Fruit fly (Drosophila melanogaster) whole organism, pupa: ENCODE measurements around the gene mei-41.

ENCODE experiments used
- CG10348 ChIP-seq: fragments of 200-800 bp; sonication (Bioruptor generic); IDR thresholded peaks from 2 replicates; pipeline ENCODE4 v1.3.6; 2022; ENCODE audit warnings: missing biosample characterization, missing genetic modification characterization
- CG12605 ChIP-seq: fragments of 200-800 bp; sonication (Bioruptor generic); IDR thresholded peaks from 2 replicates; pipeline ENCODE4 v1.3.6; 2022; ENCODE audit warnings: missing biosample characterization, missing genetic modification characterization
- CG13204 ChIP-seq: fragments of 200-800 bp; sonication (Bioruptor generic); optimal IDR thresholded peaks from 2 replicates; lab custom pipeline; 2018; ENCODE audit warnings: missing biosample characterization, mild to moderate bottlenecking, missing genetic modification characterization, moderate library complexity
- CG14655 ChIP-seq: fragments of 200-800 bp; sonication (Bioruptor generic); optimal IDR thresholded peaks from 3 replicates; lab custom pipeline; 2017; ENCODE audit warnings: mild to moderate bottlenecking, missing biosample characterization, missing genetic modification reagents, missing genetic modification characterization
- CG15710 ChIP-seq: fragments of 200-800 bp; sonication (Bioruptor generic); optimal IDR thresholded peaks from 2 replicates; lab custom pipeline; 2018; ENCODE audit warnings: missing biosample characterization, mild to moderate bottlenecking, missing genetic modification characterization, moderate library complexity
- CG32121 ChIP-seq: fragments of 200-800 bp; sonication (Bioruptor generic); IDR thresholded peaks from 2 replicates; pipeline ENCODE4 v1.3.6; 2022; ENCODE audit warnings: missing biosample characterization, missing genetic modification characterization
- CG4496 ChIP-seq: fragments of 200-800 bp; sonication (Bioruptor generic); IDR thresholded peaks from 3 replicates; pipeline ENCODE4 v1.3.6; 2022; ENCODE audit warnings: missing biosample characterization, missing genetic modification characterization
- D1 ChIP-seq: fragments of 200-800 bp; sonication (Bioruptor generic); optimal IDR thresholded peaks from 2 replicates; lab custom pipeline; 2018; ENCODE audit warnings: missing biosample characterization, mild to moderate bottlenecking, missing genetic modification characterization, moderate library complexity
- EcR ChIP-seq: fragments of 200-800 bp; sonication (Bioruptor generic); optimal IDR thresholded peaks from 3 replicates; lab custom pipeline; 2019; ENCODE audit warnings: missing biosample characterization, missing genetic modification characterization, mild to moderate bottlenecking, moderate library complexity, missing genetic modification reagents
- Ets98B ChIP-seq: fragments of 200-800 bp; sonication (Bioruptor generic); IDR thresholded peaks from 2 replicates; pipeline ENCODE4 v1.3.6; 2022; ENCODE audit warnings: missing biosample characterization, missing genetic modification characterization
- rn ChIP-seq: fragments of 200-800 bp; sonication (Bioruptor generic); IDR thresholded peaks from 2 replicates; pipeline ENCODE4 v1.3.6; 2022; ENCODE audit warnings: missing biosample characterization, missing genetic modification characterization

DNA sequence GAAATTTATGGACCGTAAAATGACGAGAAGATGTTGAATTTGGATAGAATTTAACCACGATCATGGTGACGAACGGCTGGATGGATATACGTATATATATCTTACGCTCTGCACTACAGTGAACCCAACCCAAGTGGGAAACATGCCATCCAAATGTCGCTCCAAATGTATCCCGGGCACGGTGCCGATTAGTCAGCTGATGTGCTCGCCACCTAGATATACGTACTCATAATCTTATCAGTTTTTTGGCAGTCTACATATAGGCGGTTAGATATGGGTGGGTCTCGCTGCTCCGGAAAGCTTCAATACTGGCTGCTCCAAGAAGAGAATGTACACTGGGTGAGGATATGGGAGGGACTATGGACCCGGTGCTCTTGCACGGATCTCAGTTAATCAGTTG is 14.6 kb downstream of the mei-41 start:
- no peak for TF ChIP-seq CG10348 (GFP tag; lab: Robert Waterston, UW)
- no peak for TF ChIP-seq CG13204 (GFP tag; lab: Kevin White, UChicago)
- TF ChIP-seq D1 (tag; lab: Kevin White, UChicago) = no peak
- TF ChIP-seq CG15710 (tag; lab: Kevin White, UChicago) = no peak
- TF ChIP-seq CG4496 (GFP tag; lab: Robert Waterston, UW) = no peak
- no peak for TF ChIP-seq EcR (GFP tag; lab: Kevin White, UChicago)
- no peak for TF ChIP-seq rn (GFP tag; lab: Robert Waterston, UW)
- TF ChIP-seq Ets98B (GFP tag; lab: Robert Waterston, UW) = no peak
- no peak for TF ChIP-seq CG32121 (GFP tag; lab: Robert Waterston, UW)
- TF ChIP-seq CG12605 = no peak
- no peak for TF ChIP-seq CG14655 (GFP tag; lab: Kevin White, UChicago)
